Fruit fly (Drosophila melanogaster): ENCODE results near the gene Galphaf.

Galphaf gene

DNA sequence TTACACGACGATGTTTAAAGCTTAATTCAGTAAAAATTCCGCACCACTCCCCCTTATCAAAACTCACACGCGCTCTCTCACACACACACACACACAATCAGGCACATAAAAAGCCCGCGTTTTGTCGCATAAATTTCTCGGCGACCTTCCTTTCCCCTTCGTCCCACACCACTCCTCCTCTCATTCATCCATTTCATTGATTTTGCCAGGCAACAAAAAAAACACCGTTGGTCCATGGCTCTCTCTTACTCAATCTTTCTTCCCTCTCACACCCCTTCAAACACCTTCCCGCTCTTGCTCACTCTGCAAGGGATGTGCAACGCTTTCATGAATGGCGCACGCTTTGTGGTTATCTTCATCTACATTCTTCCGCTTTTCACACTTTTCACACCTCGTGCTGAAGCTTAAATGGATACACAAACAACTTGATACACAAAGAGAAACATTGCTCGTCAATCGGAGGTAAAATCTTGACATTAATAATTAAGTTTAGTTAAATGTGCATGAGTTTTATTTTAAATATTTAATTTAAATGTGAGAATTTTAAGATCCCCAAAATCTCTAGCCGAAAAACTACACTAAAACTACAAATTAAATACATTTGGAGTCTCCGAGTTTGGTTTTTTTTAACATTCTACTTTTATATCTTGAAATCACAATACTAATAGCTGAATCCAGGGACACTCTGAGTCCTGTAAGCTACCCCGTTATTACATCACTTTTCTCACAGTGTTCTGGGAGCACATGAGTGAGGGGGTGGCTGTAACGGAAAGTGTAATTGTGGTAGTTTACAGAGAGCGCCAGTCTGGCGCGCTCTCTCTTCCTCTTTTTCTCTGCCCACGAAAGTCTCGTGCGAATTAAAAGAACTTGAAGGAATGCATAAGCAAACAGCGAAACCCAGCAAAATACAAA is 7.5 kb downstream of the Galphaf start (continued):
- TF ChIP-seq CG15514 (GFP tag; optimal IDR thresholded peaks at IDR 0.05) (peak; percentile 91), HmgZ (tag; optimal IDR thresholded peaks at IDR 0.05) (peak; percentile 91), danr (GFP tag; IDR thresholded peaks at IDR 0.05) (peak; percentile 92), crc (GFP tag; optimal IDR thresholded peaks at IDR 0.05) (peak; percentile 91), CG11504 (tag; optimal IDR thresholded peaks at IDR 0.05) (peak; percentile 98), Hsf (GFP tag; optimal IDR thresholded peaks at IDR 0.05) (peak; percentile 93), pan (optimal IDR thresholded peaks at IDR 0.05) (no peak), pan (GFP tag; optimal IDR thresholded peaks at IDR 0.05 in 1 of 2, IDR thresholded peaks at IDR 0.05 in 1 of 2) (peak in 1 of 2 experiments; percentile 95), CG9797 (GFP tag; optimal IDR thresholded peaks at IDR 0.05) (peak; percentile 44), CG8290 (GFP tag; optimal IDR thresholded peaks at IDR 0.05) (peak; percentile 94), CG8290 (tag; optimal IDR thresholded peaks at IDR 0.05) (peak; percentile 77 to 83), CG33213 (GFP tag; optimal IDR thresholded peaks at IDR 0.05) (peak; percentile 88), Ravus (GFP tag; IDR thresholded peaks at IDR 0.05) (peak; percentile 87), Xrp1 (GFP tag; IDR thresholded peaks at IDR 0.05) (peak; percentile 96), Chrac-16 (GFP tag; optimal IDR thresholded peaks at IDR 0.05) (peak; percentile 94), CG10431 (GFP tag; optimal IDR thresholded peaks at IDR 0.05) (peak; percentile 90), CG7271 (tag; optimal IDR thresholded peaks at IDR 0.05) (peak; percentile 73), Nf-YA (GFP tag; IDR thresholded peaks at IDR 0.05) (peak; percentile 92), CG11398 (GFP tag; optimal IDR thresholded peaks at IDR 0.05) (peak; percentile 80), CG2116 (GFP tag; optimal IDR thresholded peaks at IDR 0.05) (peak; percentile 79), BEAF-32 (GFP tag; optimal IDR thresholded peaks at IDR 0.05) (peak; percentile 4), kah (GFP tag; optimal IDR thresholded peaks at IDR 0.05) (peak; percentile 95), CG8924 (tag; optimal IDR thresholded peaks at IDR 0.05) (peak; percentile 98), Sry-δ (GFP tag; optimal IDR thresholded peaks at IDR 0.05) (peak; percentile 49), wor (GFP tag; IDR thresholded peaks at IDR 0.05) (peak; percentile 94), fd102C (GFP tag; optimal IDR thresholded peaks at IDR 0.05) (peak; percentile 46), NK7.1 (GFP tag; optimal IDR thresholded peaks at IDR 0.05) (peak; percentile 86), ara (GFP tag; IDR thresholded peaks at IDR 0.05) (peak; percentile 92), NfI (GFP tag; optimal IDR thresholded peaks at IDR 0.05) (peak; percentile 96), Poxn (GFP tag; IDR thresholded peaks at IDR 0.05) (peak; percentile 72), az2 (GFP tag; optimal IDR thresholded peaks at IDR 0.05) (peak; percentile 97), maf-S (GFP tag; optimal IDR thresholded peaks at IDR 0.05) (peak; percentile 93), CG4282 (GFP tag; optimal IDR thresholded peaks at IDR 0.05) (peak; percentile 63), nau (GFP tag; optimal IDR thresholded peaks at IDR 0.05) (peak; percentile 97), Doc3 (GFP tag; IDR thresholded peaks at IDR 0.05; ENCODE audit: partially characterized antibody) (no peak), ato (GFP tag; IDR thresholded peaks at IDR 0.05; ENCODE audit: partially characterized antibody) (no peak), CTCF (GFP tag; optimal IDR thresholded peaks at IDR 0.05) (peak; percentile 73), TFAM (GFP tag; optimal IDR thresholded peaks at IDR 0.05) (peak; percentile 85), pum (GFP tag; optimal IDR thresholded peaks at IDR 0.05) (peak; percentile 92), ac (GFP tag; optimal IDR thresholded peaks at IDR 0.05) (peak; percentile 81), al (GFP tag; IDR thresholded peaks at IDR 0.05) (peak; percentile 86), CG14014 (GFP tag; IDR thresholded peaks at IDR 0.05) (peak; percentile 94), CG18599 (GFP tag; optimal IDR thresholded peaks at IDR 0.05) (peak; percentile 98), CG10274 (GFP tag; optimal IDR thresholded peaks at IDR 0.05) (peak; percentile 90), Atf6 (GFP tag; IDR thresholded peaks at IDR 0.05) (peak; percentile 94), CG15601 (tag; optimal IDR thresholded peaks at IDR 0.05) (peak; percentile 96), Side (GFP tag; optimal IDR thresholded peaks at IDR 0.05) (peak; percentile 81), crol (GFP tag; IDR thresholded peaks at IDR 0.05) (peak; percentile 93), onecut (GFP tag; IDR thresholded peaks at IDR 0.05) (peak; percentile 98), Stat92E (GFP tag; optimal IDR thresholded peaks at IDR 0.05) (peak in 1 of 3 experiments; percentile 92)

All from whole organism, embryonic.